Worm (Caenorhabditis elegans): ENCODE results near the gene nas-31.

DNA sequence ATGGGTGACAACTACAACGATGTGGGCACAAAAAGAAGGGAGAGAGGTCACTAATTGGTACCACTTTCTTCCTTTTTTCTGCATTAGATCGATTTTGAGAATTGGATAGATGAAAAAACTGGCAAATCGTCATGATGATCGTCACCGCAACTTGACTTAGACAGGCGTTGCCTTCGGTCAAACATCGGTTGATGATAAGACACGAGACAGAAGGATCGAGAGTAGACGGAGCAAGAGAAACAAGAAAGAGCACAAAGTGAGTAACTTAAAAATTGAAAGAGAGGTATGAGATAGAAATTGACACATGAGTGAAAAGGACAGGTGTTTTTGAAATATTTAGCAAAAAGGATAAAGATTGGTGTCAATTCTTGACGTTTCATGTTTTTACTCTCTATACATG is 51.6 kb downstream of the nas-31 start:
- TF ChIP-seq sptf-1 (tag; optimal IDR thresholded peaks at IDR 0.05): no peak
- no peak for TF ChIP-seq elt-3 (tag; optimal IDR thresholded peaks at IDR 0.05)
- no peak for TF ChIP-seq nhr-76 (tag; optimal IDR thresholded peaks at IDR 0.05)
- no peak for TF ChIP-seq unc-39 (tag; optimal IDR thresholded peaks at IDR 0.05)
- TF ChIP-seq unc-62 (GFP tag; optimal IDR thresholded peaks at IDR 0.05): no peak
- TF ChIP-seq ztf-11 (tag; optimal IDR thresholded peaks at IDR 0.05): no peak
- no peak for TF ChIP-seq ceh-39 (tag; optimal IDR thresholded peaks at IDR 0.05)
- no peak for TF ChIP-seq drap-1 (GFP tag; optimal IDR thresholded peaks at IDR 0.05)
- no peak for TF ChIP-seq lin-13 (tag; optimal IDR thresholded peaks at IDR 0.05)
- TF ChIP-seq tbx-8 (GFP tag; optimal IDR thresholded peaks at IDR 0.05): no peak
- TF ChIP-seq nhr-28 (tag; optimal IDR thresholded peaks at IDR 0.05): no peak
- TF ChIP-seq nhr-237 (tag; optimal IDR thresholded peaks at IDR 0.05): no peak
- TF ChIP-seq mab-5 (tag; optimal IDR thresholded peaks at IDR 0.05): no peak
